Worm (Caenorhabditis elegans) whole organism, L4 larva: Measurements from ENCODE around the gene kle-2.

ENCODE experiments used
- D1046.2 ChIP-seq: fragments of 200-800 bp; sonication (Bioruptor generic); IDR thresholded peaks from 2 replicates; pipeline ENCODE4 v1.3.6; 2022; ENCODE audit warnings: missing genetic modification characterization, missing compliant biosample characterization
- F10B5.3 ChIP-seq: sonication (generic microtip); optimal IDR thresholded peaks from 2 replicates; lab custom pipeline; 2016; ENCODE audit warnings: mild to moderate bottlenecking, missing genetic modification characterization, missing compliant biosample characterization
- R02D3.7 ChIP-seq: fragments of 150-350 bp; sonication (generic microtip); optimal IDR thresholded peaks from 3 replicates; lab custom pipeline; 2014; ENCODE audit warnings: missing biosample characterization, missing genetic modification characterization
- T20F7.1 ChIP-seq: fragments of 200-800 bp; sonication (Bioruptor generic); optimal IDR thresholded peaks from 2 replicates; lab custom pipeline; 2018; ENCODE audit warnings: mild to moderate bottlenecking, missing genetic modification characterization, missing compliant biosample characterization
- Y75B8A.6 ChIP-seq: fragments of 200-800 bp; sonication (Bioruptor generic); IDR thresholded peaks from 2 replicates; pipeline ENCODE4 v1.3.6; 2022; ENCODE audit warnings: missing genetic modification reagents, missing genetic modification characterization, missing compliant biosample characterization
- ZK546.5 ChIP-seq, 2 experiments: sonication (generic microtip); optimal IDR thresholded peaks; 2 replicates each; lab custom pipeline; 2017; ENCODE audit warnings: missing biosample characterization in 2 of 2, missing genetic modification characterization in 2 of 2
- ama-1 ChIP-seq: fragments of 150-350 bp; optimal IDR thresholded peaks from 2 replicates; lab custom pipeline; 2014; ENCODE audit warnings: inconsistent platforms, mixed read lengths
- ceh-44 ChIP-seq: fragments of 200-800 bp; sonication (Bioruptor generic); IDR thresholded peaks from 2 replicates; pipeline ENCODE4 v1.3.6; 2022; ENCODE audit warnings: missing genetic modification reagents, missing genetic modification characterization, missing compliant biosample characterization
- ceh-62 ChIP-seq: sonication (generic microtip); optimal IDR thresholded peaks from 2 replicates; lab custom pipeline; 2017; ENCODE audit warnings: missing biosample characterization, missing genetic modification characterization
- ceh-82 ChIP-seq: sonication (generic microtip); optimal IDR thresholded peaks from 2 replicates; lab custom pipeline; 2017; ENCODE audit warnings: missing biosample characterization, missing genetic modification characterization
- ces-1 ChIP-seq: fragments of 150-350 bp; sonication (generic microtip); optimal IDR thresholded peaks from 4 replicates; lab custom pipeline; 2014; ENCODE audit warnings: missing biosample characterization, missing genetic modification reagents, missing genetic modification characterization
- ctbp-1 ChIP-seq: fragments of 200-800 bp; sonication (Bioruptor generic); IDR thresholded peaks from 2 replicates; pipeline ENCODE4 v1.3.6; 2022; ENCODE audit warnings: missing genetic modification reagents, missing genetic modification characterization, missing compliant biosample characterization
- daf-16 ChIP-seq, 3 experiments: sonication (generic microtip); optimal IDR thresholded peaks; 2 replicates each; lab custom pipeline; 2016 to 2017; ENCODE audit warnings: missing genetic modification characterization in 3 of 3, missing genetic modification reagents in 3 of 3, mild to moderate bottlenecking in 2 of 3, missing compliant biosample characterization in 2 of 3, missing biosample characterization in 1 of 3, moderate library complexity in 1 of 3
- daf-8 ChIP-seq: fragments of 200-800 bp; sonication (Bioruptor generic); IDR thresholded peaks from 2 replicates; pipeline ENCODE4 v1.3.6; 2022; ENCODE audit warnings: missing genetic modification characterization, missing compliant biosample characterization
- dmd-8 ChIP-seq: fragments of 200-800 bp; sonication (Bioruptor generic); IDR thresholded peaks from 2 replicates; pipeline ENCODE4 v1.3.6; 2022; ENCODE audit warnings: missing genetic modification characterization, missing compliant biosample characterization
- dpl-1 ChIP-seq: fragments of 150-350 bp; optimal IDR thresholded peaks from 2 replicates; lab custom pipeline; 2014; ENCODE audit warnings: missing biosample characterization, missing genetic modification reagents, missing genetic modification characterization
- duxl-1 ChIP-seq: sonication (generic microtip); optimal IDR thresholded peaks from 2 replicates; lab custom pipeline; 2016; ENCODE audit warnings: mild to moderate bottlenecking, missing genetic modification characterization, moderate library complexity, missing compliant biosample characterization; ENCODE audit not compliant: poor library complexity
- egl-27 ChIP-seq: sonication (generic microtip); optimal IDR thresholded peaks from 3 replicates; lab custom pipeline; 2017; ENCODE audit warnings: missing biosample characterization, missing genetic modification reagents, missing genetic modification characterization
- egl-43 ChIP-seq: fragments of 200-800 bp; sonication (Bioruptor generic); IDR thresholded peaks from 2 replicates; pipeline ENCODE4 v1.3.6; 2022; ENCODE audit warnings: missing genetic modification reagents, missing genetic modification characterization, missing compliant biosample characterization
- fkh-10 ChIP-seq: fragments of 150-350 bp; optimal IDR thresholded peaks from 2 replicates; lab custom pipeline; 2014; ENCODE audit warnings: missing biosample characterization, missing genetic modification reagents, missing genetic modification characterization
- hif-1 ChIP-seq, 2 experiments: sonication (generic microtip); optimal IDR thresholded peaks; 2 replicates each; lab custom pipeline; 2016 to 2017; ENCODE audit warnings: missing compliant biosample characterization in 2 of 2, missing genetic modification characterization in 2 of 2, missing genetic modification reagents in 2 of 2, missing genotype in 2 of 2, mild to moderate bottlenecking in 1 of 2
- jun-1 ChIP-seq: fragments of 150-350 bp; optimal IDR thresholded peaks from 2 replicates; lab custom pipeline; 2014; ENCODE audit warnings: missing biosample characterization, missing genetic modification reagents, missing genetic modification characterization
- lin-29 ChIP-seq: fragments of 200-800 bp; sonication (Bioruptor generic); IDR thresholded peaks from 2 replicates; pipeline ENCODE4 v1.3.6; 2022; ENCODE audit warnings: missing genetic modification reagents, missing genetic modification characterization, missing compliant biosample characterization
- lin-38 ChIP-seq: fragments of 200-800 bp; sonication (Bioruptor generic); IDR thresholded peaks from 2 replicates; pipeline ENCODE4 v1.3.6; 2022; ENCODE audit warnings: missing genetic modification reagents, missing genetic modification characterization, missing compliant biosample characterization
- lsy-2 ChIP-seq, 2 experiments: fragments of 150-350 bp in 1 of 2; sonication (generic microtip) in 1 of 2; optimal IDR thresholded peaks; 2 replicates each; lab custom pipeline; 2014 to 2017; ENCODE audit warnings: missing biosample characterization in 2 of 2, missing genetic modification characterization in 2 of 2
- madf-9 ChIP-seq: fragments of 200-800 bp; sonication (Bioruptor generic); conservative IDR thresholded peaks from 2 replicates; pipeline ENCODE4 v1.3.6; 2022; ENCODE audit warnings: missing genetic modification reagents, missing genetic modification characterization, missing compliant biosample characterization
- mes-2 ChIP-seq: sonication (generic microtip); optimal IDR thresholded peaks from 2 replicates; lab custom pipeline; 2016; ENCODE audit warnings: missing genotype, mild to moderate bottlenecking, missing genetic modification characterization, missing compliant biosample characterization; ENCODE audit not compliant: poor library complexity, severe bottlenecking
- mxl-3 ChIP-seq: fragments of 200-800 bp; sonication (Bioruptor generic); optimal IDR thresholded peaks from 2 replicates; lab custom pipeline; 2018; ENCODE audit warnings: mild to moderate bottlenecking, missing genetic modification characterization, missing compliant biosample characterization
- nhr-10 ChIP-seq: fragments of 150-350 bp; optimal IDR thresholded peaks from 2 replicates; lab custom pipeline; 2014; ENCODE audit warnings: missing biosample characterization, missing genetic modification characterization
- nhr-102 ChIP-seq: sonication (generic microtip); optimal IDR thresholded peaks from 2 replicates; lab custom pipeline; 2016; ENCODE audit warnings: mild to moderate bottlenecking, missing genetic modification characterization, moderate library complexity, missing compliant biosample characterization
- nhr-111 ChIP-seq: fragments of 200-800 bp; sonication (Bioruptor generic); optimal IDR thresholded peaks from 2 replicates; lab custom pipeline; 2018; ENCODE audit warnings: mild to moderate bottlenecking, missing genetic modification characterization, missing compliant biosample characterization
- nhr-42 ChIP-seq: fragments of 200-800 bp; sonication (Bioruptor generic); IDR thresholded peaks from 2 replicates; pipeline ENCODE4 v1.3.6; 2022; ENCODE audit warnings: missing genetic modification characterization, missing compliant biosample characterization
- nhr-48 ChIP-seq: sonication (generic microtip); optimal IDR thresholded peaks from 2 replicates; lab custom pipeline; 2016; ENCODE audit warnings: mild to moderate bottlenecking, missing genetic modification characterization, missing compliant biosample characterization
- nhr-6 ChIP-seq: fragments of 150-350 bp; optimal IDR thresholded peaks from 2 replicates; lab custom pipeline; 2014; ENCODE audit warnings: missing biosample characterization, missing genetic modification characterization
- pqm-1 ChIP-seq: sonication (generic microtip); optimal IDR thresholded peaks from 2 replicates; lab custom pipeline; 2017; ENCODE audit warnings: missing biosample characterization, missing genetic modification characterization
- rbr-2 ChIP-seq: sonication (generic microtip); optimal IDR thresholded peaks from 2 replicates; lab custom pipeline; 2016; ENCODE audit warnings: missing genotype, missing genetic modification characterization, missing compliant biosample characterization
- saeg-2 ChIP-seq: fragments of 200-800 bp; sonication (Bioruptor generic); IDR thresholded peaks from 2 replicates; pipeline ENCODE4 v1.3.6; 2022; ENCODE audit warnings: missing genetic modification reagents, missing genetic modification characterization, missing compliant biosample characterization
- set-16 ChIP-seq: fragments of 200-800 bp; sonication (Bioruptor generic); IDR thresholded peaks from 2 replicates; pipeline ENCODE4 v1.3.6; 2022; ENCODE audit warnings: missing genetic modification reagents, missing genetic modification characterization, missing compliant biosample characterization
- snpc-1.2 ChIP-seq: fragments of 200-800 bp; sonication (Bioruptor generic); IDR thresholded peaks from 2 replicates; pipeline ENCODE4 v1.3.6; 2022; ENCODE audit warnings: missing genetic modification reagents, missing genetic modification characterization, missing compliant biosample characterization
- tra-1 ChIP-seq: fragments of 200-800 bp; sonication (Bioruptor generic); IDR thresholded peaks from 2 replicates; pipeline ENCODE4 v1.3.6; 2022; ENCODE audit warnings: missing genetic modification reagents, missing genetic modification characterization, missing compliant biosample characterization
- zag-1 ChIP-seq: fragments of 150-350 bp; optimal IDR thresholded peaks from 2 replicates; lab custom pipeline; 2014; ENCODE audit warnings: missing biosample characterization, missing genetic modification characterization
- zfp-2 ChIP-seq: sonication (generic microtip); optimal IDR thresholded peaks from 2 replicates; lab custom pipeline; 2016; ENCODE audit warnings: mild to moderate bottlenecking, missing genetic modification characterization, missing compliant biosample characterization
- zfp-3 ChIP-seq: fragments of 200-800 bp; sonication (Bioruptor generic); conservative IDR thresholded peaks from 2 replicates; pipeline ENCODE4 v1.3.6; 2022; ENCODE audit warnings: missing genetic modification reagents, missing genetic modification characterization, missing compliant biosample characterization
- zip-2 ChIP-seq: fragments of 150-350 bp; optimal IDR thresholded peaks from 2 replicates; lab custom pipeline; 2014; ENCODE audit warnings: missing biosample characterization, missing genetic modification characterization
- ztf-7 ChIP-seq: fragments of 150-350 bp; optimal IDR thresholded peaks from 2 replicates; lab custom pipeline; 2014; ENCODE audit warnings: missing biosample characterization, missing genetic modification characterization

kle-2 gene

ce11 chrIII:7972061-7972460 lies 30.5 kb downstream of the kle-2 start, which contains the start of gene F54H12.5:
Gene F54H12.5 (minus strand): TSS chrIII:7972161.
- TF ChIP-seq R02D3.7 (no peak), madf-9 (GFP tag; lab: Robert Waterston, UW) (no peak), snpc-1.2 (0 out of 2 replicates have a peak, but pooled peaks have one; percentile 29)

ce11 chrIII:7972687-7973086 lies 31.2 kb downstream of the kle-2 start:
- TF ChIP-seq set-16 (peak; percentile 85), ceh-44 (peak; percentile 53; the same call in 1 of the 2 replicates), duxl-1 (tag; lab: Kevin White, UChicago) (no peak)

ce11 chrIII:7973201-7973767 lies 31.8 kb downstream of the kle-2 start, which contains the start of the genes eef-1B.1 and aco-2:
Gene eef-1B.1 (minus strand): TSS chrIII:7973386.
Gene aco-2 (plus strand): TSS chrIII:7973717.
- TF ChIP-seq zfp-2 (peak; percentile 35), ceh-44 (no peak), daf-16 (GFP tag; optimal IDR thresholded peaks at IDR 0.05; lab: Kevin White, UChicago) (peak in 1 of 2 experiments; percentile 61), daf-16 (tag; optimal IDR thresholded peaks at IDR 0.05; lab: Kevin White, UChicago) (peak; percentile 89), dmd-8 (GFP tag; lab: Robert Waterston, UW) (no peak), lin-38 (GFP tag; lab: Robert Waterston, UW) (peak; percentile 85), egl-43 (GFP tag; lab: Robert Waterston, UW) (0 out of 2 replicates have a peak, but pooled peaks have one; percentile 18), rbr-2 (tag; lab: Kevin White, UChicago) (peak; percentile 89), duxl-1 (tag; lab: Kevin White, UChicago) (peak; percentile 90), ceh-82 (no peak), nhr-42 (peak; percentile 90), ceh-62 (tag; lab: Kevin White, UChicago) (no peak), madf-9 (GFP tag; lab: Robert Waterston, UW) (peak; percentile 78; the same call in 1 of the 2 replicates), T20F7.1 (peak; percentile 88), dpl-1 (peak; percentile 92), ces-1 (GFP tag; lab: Kevin White, UChicago) (no peak), nhr-48 (tag; lab: Kevin White, UChicago) (peak; percentile 75), nhr-102 (peak; percentile 88), ctbp-1 (GFP tag; lab: Robert Waterston, UW) (peak; percentile 54), fkh-10 (GFP tag; lab: Kevin White, UChicago) (peak; percentile 53), nhr-6 (peak; percentile 95), hif-1 (tag; optimal IDR thresholded peaks at IDR 0.05; lab: Kevin White, UChicago) (peak; percentile 56 to 71), ZK546.5 (tag; optimal IDR thresholded peaks at IDR 0.05; lab: Kevin White, UChicago) (no peak), nhr-111 (GFP tag; lab: Kevin White, UChicago) (no peak), lin-29 (no peak), jun-1 (tag; lab: Kevin White, UChicago) (peak; percentile 68), mes-2 (tag; lab: Kevin White, UChicago) (peak; percentile 92), nhr-10 (tag; lab: Kevin White, UChicago) (no peak), pqm-1 (no peak), ama-1 (lab: Kevin White, UChicago) (peak; percentile 81), tra-1 (peak; percentile 22; the same call in 1 of the 2 replicates), D1046.2 (no peak), mxl-3 (GFP tag; lab: Kevin White, UChicago) (peak; percentile 92), zip-2 (tag; lab: Kevin White, UChicago) (peak; percentile 12), egl-27 (tag; lab: Kevin White, UChicago) (no peak), ztf-7 (tag; lab: Kevin White, UChicago) (peak; percentile 78), zfp-3 (peak; percentile 76), zag-1 (tag; lab: Kevin White, UChicago) (no peak), daf-8 (GFP tag; lab: Robert Waterston, UW) (no peak), Y75B8A.6 (GFP tag; lab: Robert Waterston, UW) (no peak), snpc-1.2 (no peak), F10B5.3 (tag; lab: Kevin White, UChicago) (peak; percentile 39), saeg-2 (GFP tag; lab: Robert Waterston, UW) (0 out of 2 replicates have a peak, but pooled peaks have one; percentile 49), lsy-2 (tag; optimal IDR thresholded peaks at IDR 0.05; lab: Kevin White, UChicago) (peak; percentile 31 to 95)
